Fruit fly (Drosophila melanogaster) whole organism: ENCODE data around the gene CG17929.
A peak's percentile ranks its signal among the peaks of the same experiment; 100 is the strongest.

Source experiments
- CG8478 ChIP-seq: fragments of >200 bp; optimal IDR thresholded peaks from 2 replicates; lab custom pipeline; 2018; ENCODE audit warnings: inconsistent platforms
- Dll ChIP-seq: fragments of >200 bp; optimal IDR thresholded peaks from 2 replicates; lab custom pipeline; 2017
- EcR ChIP-seq, 2 experiments: fragments of >200 bp; optimal IDR thresholded peaks; 2 replicates each; lab custom pipeline; 2017; ENCODE audit warnings: missing biosample characterization in 2 of 2, missing genetic modification characterization in 2 of 2, missing genetic modification reagents in 2 of 2
- pan ChIP-seq: fragments of >200 bp; optimal IDR thresholded peaks from 2 replicates; lab custom pipeline; 2017
- psq ChIP-seq: fragments of >200 bp; optimal IDR thresholded peaks from 2 replicates; lab custom pipeline; 2017
- usp ChIP-seq: fragments of >200 bp; optimal IDR thresholded peaks from 2 replicates; lab custom pipeline; 2017; ENCODE audit warnings: missing biosample characterization, missing genetic modification characterization, mixed read lengths

The CG17929 gene

dm6 chr3R:16327549-16327948 is 2.3 kb downstream of the CG17929 start, which contains the start of gene CG17930:
Gene CG17930 (plus strand): TSS chr3R:16327849.
- no peak for TF ChIP-seq EcR (GFP tag; optimal IDR thresholded peaks at IDR 0.05; lab: Kevin White, UChicago)
- TF ChIP-seq pan (lab: Kevin White, UChicago): no peak
- TF ChIP-seq Dll (lab: Kevin White, UChicago): no peak
- no peak for TF ChIP-seq usp
- TF ChIP-seq CG8478: no peak
- TF ChIP-seq psq: no peak

- TF ChIP-seq EcR (GFP tag; optimal IDR thresholded peaks at IDR 0.05; lab: Kevin White, UChicago) (no peak), CG8478 (no peak), psq (no peak), Dll (lab: Kevin White, UChicago) (no peak), pan (lab: Kevin White, UChicago) (no peak), usp (no peak)
Measured at dm6 chr3R:16329797-16330196, 4.5 kb downstream of the CG17929 start.

dm6 chr3R:16331809-16332343 is 6.6 kb downstream of the CG17929 start:
- TF ChIP-seq psq (no peak), pan (lab: Kevin White, UChicago) (no peak), EcR (GFP tag; optimal IDR thresholded peaks at IDR 0.05; lab: Kevin White, UChicago) (peak in 1 of 2 experiments; percentile 16)

dm6 chr3R:16334329-16334728 is 9.0 kb downstream of the CG17929 start:
- TF ChIP-seq CG8478 (no peak), psq (no peak), pan (lab: Kevin White, UChicago) (no peak), usp (no peak), EcR (GFP tag; optimal IDR thresholded peaks at IDR 0.05; lab: Kevin White, UChicago) (no peak), Dll (lab: Kevin White, UChicago) (no peak)

- no peak for TF ChIP-seq pan (lab: Kevin White, UChicago)
- TF ChIP-seq Dll (lab: Kevin White, UChicago): no peak
- TF ChIP-seq psq: no peak
- TF ChIP-seq EcR (GFP tag; optimal IDR thresholded peaks at IDR 0.05; lab: Kevin White, UChicago): no peak
- no peak for TF ChIP-seq CG8478
- TF ChIP-seq usp: no peak
Measured at dm6 chr3R:16334797-16335196, 9.5 kb downstream of the CG17929 start.

- TF ChIP-seq EcR (GFP tag; optimal IDR thresholded peaks at IDR 0.05; lab: Kevin White, UChicago) (no peak), Dll (lab: Kevin White, UChicago) (no peak), psq (no peak), pan (lab: Kevin White, UChicago) (no peak), usp (no peak), CG8478 (no peak)
Measured at dm6 chr3R:16335438-16336073, 10.3 kb downstream of the CG17929 start.

- no peak for TF ChIP-seq usp
- TF ChIP-seq EcR (GFP tag; optimal IDR thresholded peaks at IDR 0.05; lab: Kevin White, UChicago): no peak
- no peak for TF ChIP-seq psq
- TF ChIP-seq pan (lab: Kevin White, UChicago): no peak
- TF ChIP-seq CG8478: no peak
- no peak for TF ChIP-seq Dll (lab: Kevin White, UChicago)
Measured at dm6 chr3R:16336327-16337052, 11.2 kb downstream of the CG17929 start.

dm6 chr3R:16337053-16337385 is 11.7 kb downstream of the CG17929 start:
- no peak for TF ChIP-seq CG8478
- TF ChIP-seq psq: no peak
- no peak for TF ChIP-seq pan (lab: Kevin White, UChicago)
- no peak for TF ChIP-seq Dll (lab: Kevin White, UChicago)
- TF ChIP-seq usp: no peak
- TF ChIP-seq EcR (GFP tag; optimal IDR thresholded peaks at IDR 0.05; lab: Kevin White, UChicago): no peak

dm6 chr3R:16337863-16338262 is 12.6 kb downstream of the CG17929 start:
- no peak for TF ChIP-seq pan (lab: Kevin White, UChicago)
- no peak for TF ChIP-seq EcR (GFP tag; optimal IDR thresholded peaks at IDR 0.05; lab: Kevin White, UChicago)
- no peak for TF ChIP-seq CG8478
- TF ChIP-seq psq: no peak
- TF ChIP-seq usp: no peak
- no peak for TF ChIP-seq Dll (lab: Kevin White, UChicago)

dm6 chr3R:16338342-16338741 is 13.1 kb downstream of the CG17929 start:
- no peak for TF ChIP-seq Dll (lab: Kevin White, UChicago)
- TF ChIP-seq EcR (GFP tag; optimal IDR thresholded peaks at IDR 0.05; lab: Kevin White, UChicago): no peak
- no peak for TF ChIP-seq pan (lab: Kevin White, UChicago)
- TF ChIP-seq usp: no peak
- TF ChIP-seq psq: no peak
- TF ChIP-seq CG8478: no peak

- TF ChIP-seq Dll (lab: Kevin White, UChicago) (no peak), pan (lab: Kevin White, UChicago) (no peak), CG8478 (no peak), psq (no peak), usp (no peak), EcR (GFP tag; optimal IDR thresholded peaks at IDR 0.05; lab: Kevin White, UChicago) (no peak)
Measured at dm6 chr3R:16339475-16339874, 14.2 kb downstream of the CG17929 start, which contains the start of gene Sulf1. Gene Sulf1 (minus strand): TSS chr3R:16339575.

dm6 chr3R:16340610-16341009 is 15.3 kb downstream of the CG17929 start:
- TF ChIP-seq EcR (GFP tag; optimal IDR thresholded peaks at IDR 0.05; lab: Kevin White, UChicago) (no peak), psq (no peak), pan (lab: Kevin White, UChicago) (no peak), usp (no peak), CG8478 (no peak), Dll (lab: Kevin White, UChicago) (no peak)
